Fruit fly (Drosophila melanogaster) whole organism, embryonic: Measurements from ENCODE around the gene CG5641.

ENCODE experiments used
- CG12744 ChIP-seq: fragments of 200-800 bp; sonication (Bioruptor generic); optimal IDR thresholded peaks from 2 replicates; lab custom pipeline; 2016; ENCODE audit warnings: missing biosample characterization, missing genetic modification characterization
- CG13775 ChIP-seq: fragments of 200-800 bp; sonication (Bioruptor generic); optimal IDR thresholded peaks from 3 replicates; lab custom pipeline; 2017; ENCODE audit warnings: missing biosample characterization, mild to moderate bottlenecking, missing genetic modification characterization
- CG15514 ChIP-seq: fragments of 200-800 bp; sonication (Bioruptor generic); optimal IDR thresholded peaks from 3 replicates; lab custom pipeline; 2017; ENCODE audit warnings: missing biosample characterization, missing genetic modification characterization, mild to moderate bottlenecking, moderate library complexity, missing genetic modification reagents
- CG1602 ChIP-seq: fragments of 200-800 bp; sonication (Bioruptor generic); optimal IDR thresholded peaks from 3 replicates; lab custom pipeline; 2016; ENCODE audit warnings: missing biosample characterization, missing genetic modification characterization
- CG16813 ChIP-seq: fragments of 200-800 bp; sonication (Bioruptor generic); IDR thresholded peaks from 3 replicates; pipeline ENCODE4 v1.3.6; 2022; ENCODE audit warnings: missing biosample characterization, missing genetic modification characterization; ENCODE audit not compliant: partially characterized antibody
- CG16863 ChIP-seq: fragments of 200-800 bp; sonication (Bioruptor generic); optimal IDR thresholded peaks from 3 replicates; lab custom pipeline; 2016; ENCODE audit warnings: missing biosample characterization, missing genetic modification characterization
- CG18262 ChIP-seq: fragments of 200-800 bp; optimal IDR thresholded peaks from 3 replicates; lab custom pipeline; 2019; ENCODE audit warnings: missing biosample characterization, mild to moderate bottlenecking, missing genetic modification characterization, moderate library complexity
- CG18619 ChIP-seq: fragments of 200-800 bp; sonication (Bioruptor generic); optimal IDR thresholded peaks from 3 replicates; lab custom pipeline; 2017; ENCODE audit warnings: missing biosample characterization, mild to moderate bottlenecking, missing genetic modification characterization
- CG2199 ChIP-seq: fragments of 200-800 bp; sonication (Bioruptor generic); IDR thresholded peaks from 3 replicates; pipeline ENCODE4 v1.3.6; 2022; ENCODE audit warnings: missing biosample characterization, missing genetic modification characterization
- CG30431 ChIP-seq: fragments of 200-800 bp; sonication (Bioruptor generic); optimal IDR thresholded peaks from 2 replicates; lab custom pipeline; 2017; ENCODE audit warnings: missing biosample characterization, missing genetic modification characterization
- CG34224 ChIP-seq: fragments of 200-800 bp; sonication (Bioruptor generic); IDR thresholded peaks from 3 replicates; pipeline ENCODE4 v1.3.6; 2022; ENCODE audit warnings: missing biosample characterization, missing genetic modification characterization; ENCODE audit not compliant: partially characterized antibody
- CG42726 ChIP-seq: fragments of 200-800 bp; sonication (Bioruptor generic); IDR thresholded peaks from 2 replicates; pipeline ENCODE4 v1.3.6; 2022; ENCODE audit warnings: missing biosample characterization, missing genetic modification characterization; ENCODE audit not compliant: partially characterized antibody
- CG7372 ChIP-seq: fragments of 200-800 bp; sonication (Bioruptor generic); IDR thresholded peaks from 2 replicates; pipeline ENCODE4 v1.3.6; 2022; ENCODE audit warnings: missing biosample characterization, missing genetic modification characterization
- CG7786 ChIP-seq: fragments of 200-800 bp; sonication (Bioruptor generic); optimal IDR thresholded peaks from 2 replicates; lab custom pipeline; 2016; ENCODE audit warnings: missing biosample characterization, missing genetic modification characterization
- CG8924 ChIP-seq: fragments of 200-800 bp; optimal IDR thresholded peaks from 3 replicates; lab custom pipeline; 2019; ENCODE audit warnings: missing biosample characterization, mild to moderate bottlenecking, missing genetic modification characterization, moderate library complexity
- CTCF ChIP-seq: fragments of 200-800 bp; sonication (Bioruptor generic); optimal IDR thresholded peaks from 2 replicates; lab custom pipeline; 2017; ENCODE audit warnings: missing biosample characterization, mild to moderate bottlenecking, missing genetic modification characterization, moderate library complexity
- Chrac-16 ChIP-seq: fragments of 200-800 bp; sonication (Bioruptor generic); optimal IDR thresholded peaks from 3 replicates; lab custom pipeline; 2016; ENCODE audit warnings: missing biosample characterization, missing genetic modification characterization
- CoRest ChIP-seq: fragments of 200-800 bp; sonication (Bioruptor generic); optimal IDR thresholded peaks from 3 replicates; lab custom pipeline; 2018; ENCODE audit warnings: missing biosample characterization, mild to moderate bottlenecking, missing genetic modification characterization, moderate library complexity
- Dip2 ChIP-seq: fragments of 200-800 bp; sonication (Bioruptor generic); IDR thresholded peaks from 2 replicates; pipeline ENCODE4 v1.3.6; 2022; ENCODE audit warnings: missing biosample characterization, missing genetic modification characterization
- E2f2 ChIP-seq: fragments of 200-800 bp; sonication (Bioruptor generic); IDR thresholded peaks from 2 replicates; pipeline ENCODE4 v1.3.6; 2022; ENCODE audit warnings: missing biosample characterization, missing genetic modification characterization
- HLHmδ ChIP-seq: fragments of 200-800 bp; sonication (Bioruptor generic); optimal IDR thresholded peaks from 2 replicates; lab custom pipeline; 2018; ENCODE audit warnings: missing biosample characterization, mild to moderate bottlenecking, missing genetic modification characterization, moderate library complexity
- MBD-R2 ChIP-seq: fragments of 200-800 bp; sonication (Bioruptor generic); IDR thresholded peaks from 2 replicates; pipeline ENCODE4 v1.3.6; 2022; ENCODE audit warnings: missing biosample characterization, missing genetic modification characterization
- Sry-β ChIP-seq: fragments of 200-800 bp; sonication (Bioruptor generic); optimal IDR thresholded peaks from 2 replicates; lab custom pipeline; 2018; ENCODE audit warnings: missing biosample characterization, mild to moderate bottlenecking, missing genetic modification characterization, moderate library complexity
- Usf ChIP-seq: fragments of 200-800 bp; sonication (Bioruptor generic); optimal IDR thresholded peaks from 2 replicates; lab custom pipeline; 2017; ENCODE audit warnings: missing genotype, missing biosample characterization, missing genetic modification characterization
- al ChIP-seq: fragments of 200-800 bp; sonication (Bioruptor generic); IDR thresholded peaks from 2 replicates; pipeline ENCODE4 v1.3.6; 2022; ENCODE audit warnings: missing biosample characterization, missing genetic modification characterization
- ato ChIP-seq: fragments of 200-800 bp; sonication (Bioruptor generic); IDR thresholded peaks from 2 replicates; pipeline ENCODE4 v1.3.6; 2022; ENCODE audit warnings: missing biosample characterization, missing genetic modification characterization; ENCODE audit not compliant: partially characterized antibody
- bigmax ChIP-seq: fragments of 200-800 bp; sonication (Bioruptor generic); optimal IDR thresholded peaks from 2 replicates; lab custom pipeline; 2018; ENCODE audit warnings: missing biosample characterization, mild to moderate bottlenecking, missing genetic modification characterization
- gsb-n ChIP-seq: fragments of 200-800 bp; sonication (Bioruptor generic); optimal IDR thresholded peaks from 3 replicates; lab custom pipeline; 2018; ENCODE audit warnings: missing biosample characterization, mild to moderate bottlenecking, missing genetic modification characterization
- her ChIP-seq: fragments of 200-800 bp; sonication (Bioruptor generic); optimal IDR thresholded peaks from 2 replicates; lab custom pipeline; 2016; ENCODE audit warnings: missing biosample characterization, missing genetic modification characterization
- insv ChIP-seq, 2 experiments: fragments of 200-800 bp; sonication (Bioruptor generic); optimal IDR thresholded peaks; 3 replicates each; lab custom pipeline; 2016 to 2018; ENCODE audit warnings: missing biosample characterization in 2 of 2, missing genetic modification characterization in 2 of 2
- knrl ChIP-seq: fragments of 200-800 bp; sonication (Bioruptor generic); IDR thresholded peaks from 3 replicates; pipeline ENCODE4 v1.3.6; 2022; ENCODE audit warnings: missing biosample characterization, missing genetic modification characterization; ENCODE audit not compliant: partially characterized antibody
- lilli ChIP-seq: fragments of 200-800 bp; sonication (Bioruptor generic); optimal IDR thresholded peaks from 3 replicates; lab custom pipeline; 2016; ENCODE audit warnings: missing biosample characterization, missing genetic modification characterization
- lola ChIP-seq, 3 experiments: fragments of >200 bp in 2 of 3; fragments of 200-800 bp in 1 of 3; sonication (Bioruptor generic) in 1 of 3; optimal IDR thresholded peaks; 2 replicates each; lab custom pipeline; 2017 to 2019; ENCODE audit warnings: missing biosample characterization in 3 of 3, missing genetic modification characterization in 3 of 3, mild to moderate bottlenecking in 1 of 3, moderate library complexity in 1 of 3
- lov ChIP-seq, 2 experiments: fragments of 200-800 bp in 1 of 2; fragments of >200 bp in 1 of 2; sonication (Bioruptor generic) in 1 of 2; IDR thresholded peaks in 1 of 2; optimal IDR thresholded peaks in 1 of 2; 2 replicates in 1 of 2; 3 replicates in 1 of 2; pipeline versions ENCODE4 v1.3.6 to Lab custom; 2017 to 2022; ENCODE audit warnings: missing biosample characterization in 1 of 2, missing genetic modification characterization in 1 of 2
- mld ChIP-seq: fragments of 200-800 bp; sonication (Bioruptor generic); IDR thresholded peaks from 3 replicates; pipeline ENCODE4 v1.3.6; 2022; ENCODE audit warnings: missing biosample characterization, missing genetic modification characterization; ENCODE audit not compliant: partially characterized antibody
- otp ChIP-seq: fragments of 200-800 bp; sonication (Bioruptor generic); IDR thresholded peaks from 3 replicates; pipeline ENCODE4, ENCODE4 v1.3.6; 2022; ENCODE audit warnings: missing biosample characterization, missing genetic modification characterization
- pb ChIP-seq: fragments of 200-800 bp; sonication (Bioruptor generic); optimal IDR thresholded peaks from 3 replicates; lab custom pipeline; 2016; ENCODE audit warnings: missing biosample characterization, missing genetic modification characterization
- pho ChIP-seq: fragments of 200-800 bp; sonication (Bioruptor generic); optimal IDR thresholded peaks from 2 replicates; lab custom pipeline; 2016; ENCODE audit warnings: missing biosample characterization, missing genetic modification characterization
- phol ChIP-seq: fragments of 200-800 bp; sonication (Bioruptor generic); optimal IDR thresholded peaks from 3 replicates; lab custom pipeline; 2018; ENCODE audit warnings: missing biosample characterization, mild to moderate bottlenecking, missing genetic modification characterization, moderate library complexity
- repo ChIP-seq: fragments of 200-800 bp; sonication (Bioruptor generic); optimal IDR thresholded peaks from 2 replicates; lab custom pipeline; 2016; ENCODE audit warnings: missing biosample characterization, missing genetic modification characterization
- ro ChIP-seq: fragments of 200-800 bp; sonication (Bioruptor generic); IDR thresholded peaks from 2 replicates; pipeline ENCODE4 v1.3.6; 2022; ENCODE audit warnings: missing biosample characterization, missing genetic modification characterization
- run ChIP-seq: fragments of 200-800 bp; sonication (Bioruptor generic); optimal IDR thresholded peaks from 3 replicates; lab custom pipeline; 2018; ENCODE audit warnings: missing biosample characterization, mild to moderate bottlenecking, missing genetic modification characterization
- slbo ChIP-seq: fragments of 200-800 bp; sonication (Bioruptor generic); IDR thresholded peaks from 2 replicates; pipeline ENCODE4 v1.3.6; 2022; ENCODE audit warnings: missing biosample characterization, missing genetic modification characterization
- stwl ChIP-seq: fragments of 200-800 bp; sonication (Bioruptor generic); optimal IDR thresholded peaks from 3 replicates; lab custom pipeline; 2018; ENCODE audit warnings: missing biosample characterization, mild to moderate bottlenecking, missing genetic modification characterization, moderate library complexity
- tio ChIP-seq: fragments of 200-800 bp; sonication (Bioruptor generic); optimal IDR thresholded peaks from 2 replicates; lab custom pipeline; 2017; ENCODE audit warnings: missing biosample characterization, missing genetic modification characterization, inconsistent platforms
- vnd ChIP-seq: fragments of 200-800 bp; sonication (Bioruptor generic); IDR thresholded peaks from 3 replicates; pipeline ENCODE4 v1.3.6; 2022; ENCODE audit warnings: missing biosample characterization, missing genetic modification characterization; ENCODE audit not compliant: partially characterized antibody
- vvl ChIP-seq: fragments of 200-800 bp; sonication (Bioruptor generic); IDR thresholded peaks from 2 replicates; pipeline ENCODE4 v1.3.6; 2022; ENCODE audit warnings: missing biosample characterization, missing genetic modification characterization
- wor ChIP-seq: fragments of 200-800 bp; sonication (Bioruptor generic); IDR thresholded peaks from 2 replicates; pipeline ENCODE4 v1.3.6; 2022; ENCODE audit warnings: missing biosample characterization, missing genetic modification characterization

Gene CG5641

DNA sequence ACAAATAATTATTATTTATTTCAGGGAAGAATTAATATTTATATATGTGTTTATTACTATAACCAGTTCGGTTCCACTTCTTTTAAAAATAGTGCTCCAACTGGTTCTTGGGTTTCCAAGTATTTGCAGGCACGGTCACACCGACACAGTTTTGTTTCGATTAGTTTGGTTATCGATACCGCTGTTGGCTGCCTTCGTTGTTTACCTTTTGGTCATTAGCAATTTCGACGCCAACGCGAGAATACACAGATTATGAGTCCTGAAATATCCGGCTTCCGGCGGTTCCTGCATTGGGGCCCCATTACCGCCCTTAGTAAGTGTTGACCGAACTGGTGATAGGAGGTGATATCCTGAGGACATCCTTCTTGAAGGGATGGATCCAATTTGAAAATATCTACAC, 20.9 kb downstream of the CG5641 start, which contains the start of gene CG5196 (continued):
- TF ChIP-seq CG15514 (GFP tag; lab: Kevin White, UChicago), result peak; percentile 99
- no peak for TF ChIP-seq lola (GFP tag; optimal IDR thresholded peaks at IDR 0.05; lab: Kevin White, UChicago)
- peak; percentile 95 for TF ChIP-seq MBD-R2 (GFP tag; lab: Robert Waterston, UW)
- TF ChIP-seq Usf (GFP tag; lab: Kevin White, UChicago), result no peak
- no peak for TF ChIP-seq wor
- TF ChIP-seq slbo (GFP tag; lab: Robert Waterston, UW), result no peak; the same call in 1 of the 2 replicates
- TF ChIP-seq tio (GFP tag; lab: Kevin White, UChicago), result no peak
- TF ChIP-seq Chrac-16 (GFP tag; lab: Kevin White, UChicago), result no peak
- TF ChIP-seq CG18262 (tag; lab: Kevin White, UChicago), result no peak
- TF ChIP-seq vvl, result peak; percentile 44; the same call in 1 of the 2 replicates
- TF ChIP-seq CG7372, result no peak
- TF ChIP-seq stwl (tag; lab: Kevin White, UChicago), result peak; percentile 94
- peak; percentile 87 for TF ChIP-seq E2f2 (GFP tag; lab: Robert Waterston, UW)
- peak; percentile 8 for TF ChIP-seq CTCF (GFP tag; lab: Kevin White, UChicago)
- TF ChIP-seq CG2199, result no peak
- TF ChIP-seq bigmax (GFP tag; lab: Kevin White, UChicago), result peak; percentile 47
- TF ChIP-seq CG1602, result no peak
- no peak for TF ChIP-seq CG7786
- no peak for TF ChIP-seq pho (GFP tag; lab: Kevin White, UChicago)
- TF ChIP-seq otp (GFP tag; lab: Robert Waterston, UW), result no peak
- no peak for TF ChIP-seq CG18619 (GFP tag; lab: Kevin White, UChicago)
- TF ChIP-seq vnd, result peak; percentile 61; the same call in 2 of the 3 replicates
- TF ChIP-seq mld, result peak; percentile 58; the same call in 2 of the 3 replicates
- peak; percentile 9 for TF ChIP-seq repo (GFP tag; lab: Kevin White, UChicago)
- TF ChIP-seq CG12744 (GFP tag; lab: Kevin White, UChicago), result no peak
- TF ChIP-seq CG13775 (GFP tag; lab: Kevin White, UChicago), result no peak
- peak; percentile 52; the same call in 2 of the 3 replicates for TF ChIP-seq CG16813 (GFP tag; lab: Robert Waterston, UW)
- TF ChIP-seq Sry-β (GFP tag; lab: Kevin White, UChicago), result peak; percentile 34
- TF ChIP-seq al (GFP tag; lab: Robert Waterston, UW), result no peak
- no peak for TF ChIP-seq CG42726 (GFP tag; lab: Robert Waterston, UW)
- TF ChIP-seq CG30431 (GFP tag; lab: Kevin White, UChicago), result no peak
- TF ChIP-seq ro (GFP tag; lab: Robert Waterston, UW), result no peak
- TF ChIP-seq insv (GFP tag; optimal IDR thresholded peaks at IDR 0.05; lab: Kevin White, UChicago), result peak in 1 of 2 experiments; percentile 53
- TF ChIP-seq knrl, result peak; percentile 66
- no peak for TF ChIP-seq CG16863 (GFP tag; lab: Kevin White, UChicago)
- TF ChIP-seq pb (GFP tag; lab: Kevin White, UChicago), result peak; percentile 26
- TF ChIP-seq gsb-n (tag; lab: Kevin White, UChicago), result peak; percentile 20
- no peak for TF ChIP-seq Dip2 (GFP tag; lab: Robert Waterston, UW)
- peak; percentile 11 for TF ChIP-seq lilli
- peak; percentile 5 for TF ChIP-seq CoRest
- TF ChIP-seq CG34224 (GFP tag; lab: Robert Waterston, UW), result peak; percentile 81
- peak; percentile 49 for TF ChIP-seq HLHmδ (GFP tag; lab: Kevin White, UChicago)
- no peak for TF ChIP-seq run (tag; lab: Kevin White, UChicago)
- peak; percentile 17 for TF ChIP-seq CG8924 (tag; lab: Kevin White, UChicago)
- TF ChIP-seq phol, result no peak
- peak; percentile 13 for TF ChIP-seq her (GFP tag; lab: Kevin White, UChicago)
- TF ChIP-seq lov (optimal IDR thresholded peaks at IDR 0.05; lab: Kevin White, UChicago), result no peak
- TF ChIP-seq lov (GFP tag; IDR thresholded peaks at IDR 0.05; lab: Robert Waterston, UW), result 0 out of 3 replicates have a peak, but pooled peaks have one; percentile 16
- peak; percentile 57; the same call in 1 of the 2 replicates for TF ChIP-seq ato (GFP tag; lab: Robert Waterston, UW)
